Fruit fly (Drosophila melanogaster) whole organism, embryonic: ENCODE data around the gene CG31141.
A peak's percentile ranks its signal among the peaks of the same experiment; 100 is the strongest.

Source experiments
- Awh ChIP-seq: fragments of 200-800 bp; sonication (Bioruptor generic); IDR thresholded peaks from 2 replicates; pipeline ENCODE4, ENCODE4 v1.3.6; 2022; ENCODE audit warnings: missing biosample characterization, missing genetic modification characterization
- BEAF-32 ChIP-seq: fragments of 200-800 bp; sonication (Bioruptor generic); optimal IDR thresholded peaks from 3 replicates; lab custom pipeline; 2017; ENCODE audit warnings: missing biosample characterization, missing genetic modification characterization, mild to moderate bottlenecking, moderate library complexity, missing genetic modification reagents
- C15 ChIP-seq: fragments of 200-800 bp; sonication (Bioruptor generic); IDR thresholded peaks from 3 replicates; pipeline ENCODE4 v1.3.6; 2022; ENCODE audit warnings: missing biosample characterization, missing genetic modification characterization
- CG10366 ChIP-seq: fragments of 200-800 bp; sonication (Bioruptor generic); IDR thresholded peaks from 2 replicates; pipeline ENCODE4 v1.3.6; 2022; ENCODE audit warnings: missing biosample characterization, missing genetic modification characterization
- CG12104 ChIP-seq: fragments of 200-800 bp; sonication (Bioruptor generic); optimal IDR thresholded peaks from 3 replicates; lab custom pipeline; 2016; ENCODE audit warnings: missing biosample characterization, missing genetic modification characterization
- CG12744 ChIP-seq: fragments of 200-800 bp; sonication (Bioruptor generic); optimal IDR thresholded peaks from 2 replicates; lab custom pipeline; 2016; ENCODE audit warnings: missing biosample characterization, missing genetic modification characterization
- CG13894 ChIP-seq: fragments of 200-800 bp; sonication (Bioruptor generic); optimal IDR thresholded peaks from 3 replicates; lab custom pipeline; 2018; ENCODE audit warnings: missing biosample characterization, mild to moderate bottlenecking, missing genetic modification characterization, moderate library complexity
- CG14860 ChIP-seq: fragments of 200-800 bp; sonication (Bioruptor generic); IDR thresholded peaks from 3 replicates; pipeline ENCODE4 v1.3.6; 2022; ENCODE audit warnings: missing biosample characterization, missing genetic modification characterization; ENCODE audit not compliant: partially characterized antibody
- CG15011 ChIP-seq: fragments of 200-800 bp; sonication (Bioruptor generic); optimal IDR thresholded peaks from 3 replicates; lab custom pipeline; 2018; ENCODE audit warnings: missing biosample characterization, mild to moderate bottlenecking, missing genetic modification characterization
- CG1603 ChIP-seq: fragments of 200-800 bp; sonication (Bioruptor generic); optimal IDR thresholded peaks from 2 replicates; lab custom pipeline; 2019; ENCODE audit warnings: missing biosample characterization, mild to moderate bottlenecking, missing genetic modification characterization, moderate library complexity
- CG16813 ChIP-seq: fragments of 200-800 bp; sonication (Bioruptor generic); IDR thresholded peaks from 3 replicates; pipeline ENCODE4 v1.3.6; 2022; ENCODE audit warnings: missing biosample characterization, missing genetic modification characterization; ENCODE audit not compliant: partially characterized antibody
- CG18476 ChIP-seq: fragments of 200-800 bp; sonication (Bioruptor generic); optimal IDR thresholded peaks from 2 replicates; lab custom pipeline; 2016; ENCODE audit warnings: missing biosample characterization, mild to moderate bottlenecking, missing genetic modification characterization
- CG18764 ChIP-seq: fragments of 200-800 bp; sonication (Bioruptor generic); optimal IDR thresholded peaks from 3 replicates; lab custom pipeline; 2016; ENCODE audit warnings: missing biosample characterization, missing genetic modification characterization
- CG2875 ChIP-seq: fragments of 200-800 bp; sonication (Bioruptor generic); optimal IDR thresholded peaks from 2 replicates; lab custom pipeline; 2017; ENCODE audit warnings: missing biosample characterization, mild to moderate bottlenecking, missing genetic modification characterization, missing genetic modification reagents
- CG4328 ChIP-seq: fragments of 200-800 bp; sonication (Bioruptor generic); optimal IDR thresholded peaks from 3 replicates; lab custom pipeline; 2017; ENCODE audit warnings: missing biosample characterization, missing genetic modification reagents, missing genetic modification characterization
- CG4707 ChIP-seq: fragments of 200-800 bp; sonication (Bioruptor generic); optimal IDR thresholded peaks from 2 replicates; lab custom pipeline; 2018; ENCODE audit warnings: missing biosample characterization, mild to moderate bottlenecking, missing genetic modification characterization, moderate library complexity
- CG4730 ChIP-seq: fragments of 200-800 bp; sonication (Bioruptor generic); IDR thresholded peaks from 2 replicates; pipeline ENCODE4 v1.3.6; 2022; ENCODE audit warnings: missing biosample characterization, missing genetic modification characterization
- CG7372 ChIP-seq: fragments of 200-800 bp; sonication (Bioruptor generic); IDR thresholded peaks from 2 replicates; pipeline ENCODE4 v1.3.6; 2022; ENCODE audit warnings: missing biosample characterization, missing genetic modification characterization
- CG8924 ChIP-seq: fragments of 200-800 bp; optimal IDR thresholded peaks from 3 replicates; lab custom pipeline; 2019; ENCODE audit warnings: missing biosample characterization, mild to moderate bottlenecking, missing genetic modification characterization, moderate library complexity
- CG9797 ChIP-seq: fragments of 200-800 bp; sonication (Bioruptor generic); optimal IDR thresholded peaks from 3 replicates; lab custom pipeline; 2018; ENCODE audit warnings: missing biosample characterization, mild to moderate bottlenecking, missing genetic modification characterization
- CoRest ChIP-seq: fragments of 200-800 bp; sonication (Bioruptor generic); optimal IDR thresholded peaks from 3 replicates; lab custom pipeline; 2018; ENCODE audit warnings: missing biosample characterization, mild to moderate bottlenecking, missing genetic modification characterization, moderate library complexity
- Deaf1 ChIP-seq: fragments of 200-800 bp; optimal IDR thresholded peaks from 3 replicates; lab custom pipeline; 2019; ENCODE audit warnings: missing biosample characterization, mild to moderate bottlenecking, missing genetic modification characterization, moderate library complexity
- Dll ChIP-seq: fragments of 200-800 bp; sonication (Bioruptor generic); IDR thresholded peaks from 4 replicates; pipeline ENCODE4 v1.3.6; 2022; ENCODE audit warnings: missing biosample characterization, missing genetic modification characterization; ENCODE audit not compliant: partially characterized antibody
- Doc3 ChIP-seq: fragments of 200-800 bp; sonication (Bioruptor generic); IDR thresholded peaks from 3 replicates; pipeline ENCODE4 v1.3.6; 2022; ENCODE audit warnings: missing biosample characterization, missing genetic modification characterization; ENCODE audit not compliant: partially characterized antibody
- Gsc ChIP-seq: fragments of 200-800 bp; sonication (Bioruptor generic); IDR thresholded peaks from 2 replicates; pipeline ENCODE4 v1.3.6; 2022; ENCODE audit warnings: missing biosample characterization, missing genetic modification characterization
- Hand ChIP-seq: fragments of 200-800 bp; sonication (Bioruptor generic); optimal IDR thresholded peaks from 2 replicates; lab custom pipeline; 2017; ENCODE audit warnings: mild to moderate bottlenecking, missing biosample characterization, missing genetic modification reagents, missing genetic modification characterization
- Hey ChIP-seq: fragments of 200-800 bp; sonication (Bioruptor generic); optimal IDR thresholded peaks from 3 replicates; lab custom pipeline; 2018; ENCODE audit warnings: missing biosample characterization, mild to moderate bottlenecking, missing genetic modification characterization
- MBD-R2 ChIP-seq: fragments of 200-800 bp; sonication (Bioruptor generic); IDR thresholded peaks from 2 replicates; pipeline ENCODE4 v1.3.6; 2022; ENCODE audit warnings: missing biosample characterization, missing genetic modification characterization
- Myb ChIP-seq: fragments of 200-800 bp; sonication (Bioruptor generic); optimal IDR thresholded peaks from 2 replicates; lab custom pipeline; 2016; ENCODE audit warnings: missing biosample characterization, missing genetic modification characterization
- Nf-YB ChIP-seq: fragments of 200-800 bp; sonication (Bioruptor generic); optimal IDR thresholded peaks from 3 replicates; lab custom pipeline; 2019; ENCODE audit warnings: missing biosample characterization, mild to moderate bottlenecking, missing genetic modification characterization, moderate library complexity
- Nf-YC ChIP-seq: fragments of 200-800 bp; optimal IDR thresholded peaks from 3 replicates; lab custom pipeline; 2019; ENCODE audit warnings: missing biosample characterization, mild to moderate bottlenecking, missing genetic modification characterization, moderate library complexity
- Pdp1 ChIP-seq, 2 experiments: fragments of 200-800 bp; sonication (Bioruptor generic); optimal IDR thresholded peaks; 3 replicates each; lab custom pipeline; 2016; ENCODE audit warnings: missing biosample characterization in 2 of 2, missing genetic modification characterization in 2 of 2, mild to moderate bottlenecking in 1 of 2, moderate library complexity in 1 of 2
- Rfx ChIP-seq: fragments of 200-800 bp; sonication (Bioruptor generic); IDR thresholded peaks from 2 replicates; pipeline ENCODE4 v1.3.6; 2022; ENCODE audit warnings: missing biosample characterization, missing genetic modification characterization
- Usf ChIP-seq: fragments of 200-800 bp; sonication (Bioruptor generic); optimal IDR thresholded peaks from 2 replicates; lab custom pipeline; 2017; ENCODE audit warnings: missing genotype, missing biosample characterization, missing genetic modification characterization
- abd-A ChIP-seq: fragments of 200-800 bp; sonication (Bioruptor generic); optimal IDR thresholded peaks from 3 replicates; lab custom pipeline; 2019; ENCODE audit warnings: missing biosample characterization, mild to moderate bottlenecking, missing genetic modification characterization, moderate library complexity
- ap ChIP-seq: fragments of 200-800 bp; sonication (Bioruptor generic); IDR thresholded peaks from 2 replicates; pipeline ENCODE4 v1.3.6; 2022; ENCODE audit warnings: missing biosample characterization, missing genetic modification characterization
- bigmax ChIP-seq: fragments of 200-800 bp; sonication (Bioruptor generic); optimal IDR thresholded peaks from 2 replicates; lab custom pipeline; 2018; ENCODE audit warnings: missing biosample characterization, mild to moderate bottlenecking, missing genetic modification characterization
- chinmo ChIP-seq: fragments of 200-800 bp; sonication (Bioruptor generic); IDR thresholded peaks from 4 replicates; pipeline ENCODE4 v1.3.6; 2022; ENCODE audit warnings: missing biosample characterization, missing genetic modification characterization; ENCODE audit not compliant: partially characterized antibody
- dm ChIP-seq: fragments of 200-800 bp; sonication (Bioruptor generic); optimal IDR thresholded peaks from 3 replicates; lab custom pipeline; 2016; ENCODE audit warnings: missing biosample characterization, missing genetic modification characterization
- ewg ChIP-seq: fragments of 200-800 bp; sonication (Bioruptor generic); optimal IDR thresholded peaks from 3 replicates; lab custom pipeline; 2017; ENCODE audit warnings: mild to moderate bottlenecking, missing biosample characterization, missing genetic modification reagents, missing genetic modification characterization
- gcm ChIP-seq: fragments of 200-800 bp; sonication (Bioruptor generic); optimal IDR thresholded peaks from 2 replicates; lab custom pipeline; 2019; ENCODE audit warnings: missing biosample characterization, mild to moderate bottlenecking, missing genetic modification characterization, moderate library complexity
- hbn ChIP-seq: fragments of 200-800 bp; sonication (Bioruptor generic); IDR thresholded peaks from 2 replicates; pipeline ENCODE4 v1.3.6; 2022; ENCODE audit warnings: missing biosample characterization, missing genetic modification characterization; ENCODE audit not compliant: partially characterized antibody
- klu ChIP-seq: fragments of 200-800 bp; sonication (Bioruptor generic); IDR thresholded peaks from 2 replicates; pipeline ENCODE4 v1.3.6; 2022; ENCODE audit warnings: missing biosample characterization, missing genetic modification characterization
- mirr ChIP-seq: fragments of 200-800 bp; sonication (Bioruptor generic); optimal IDR thresholded peaks from 3 replicates; lab custom pipeline; 2018; ENCODE audit warnings: missing biosample characterization, mild to moderate bottlenecking, missing genetic modification characterization
- prd ChIP-seq, 3 experiments: fragments of >200 bp in 2 of 3; fragments of 200-800 bp in 1 of 3; sonication (Bioruptor generic) in 1 of 3; optimal IDR thresholded peaks in 2 of 3; IDR thresholded peaks in 1 of 3; 2 replicates in 2 of 3; 3 replicates in 1 of 3; pipeline versions ENCODE4 v1.3.6 to Lab custom; 2017 to 2022; ENCODE audit warnings: missing biosample characterization in 1 of 3, missing genetic modification characterization in 1 of 3
- row ChIP-seq: fragments of 200-800 bp; sonication (Bioruptor generic); IDR thresholded peaks from 3 replicates; pipeline ENCODE4 v1.3.6; 2022; ENCODE audit warnings: missing biosample characterization, missing genetic modification characterization
- sd ChIP-seq: fragments of 200-800 bp; sonication (Bioruptor generic); optimal IDR thresholded peaks from 3 replicates; lab custom pipeline; 2018; ENCODE audit warnings: missing biosample characterization, mild to moderate bottlenecking, missing genetic modification characterization, moderate library complexity
- slbo ChIP-seq: fragments of 200-800 bp; sonication (Bioruptor generic); IDR thresholded peaks from 2 replicates; pipeline ENCODE4 v1.3.6; 2022; ENCODE audit warnings: missing biosample characterization, missing genetic modification characterization
- vfl ChIP-seq: fragments of 200-800 bp; sonication (Bioruptor generic); optimal IDR thresholded peaks from 2 replicates; lab custom pipeline; 2016; ENCODE audit warnings: missing biosample characterization, missing genetic modification characterization

Gene CG31141

DNA sequence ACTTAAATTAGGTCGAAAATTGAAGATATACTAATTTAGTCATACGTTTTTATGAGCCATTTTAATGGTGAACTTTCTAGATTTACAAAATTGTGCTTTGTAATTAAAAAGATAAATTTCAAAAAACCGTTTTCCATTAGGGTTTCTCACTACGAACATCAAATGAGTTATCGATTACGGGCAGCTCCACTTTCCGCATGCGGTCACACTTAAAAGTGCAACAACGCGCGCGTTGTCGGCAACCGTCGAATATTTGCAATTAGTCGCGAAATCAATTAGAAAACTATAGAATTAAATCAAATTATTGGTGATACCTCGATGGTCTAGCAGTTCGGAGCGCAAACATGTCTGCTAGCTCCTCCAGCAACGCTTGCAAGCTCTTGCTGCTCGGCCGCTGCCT is 1.1 kb downstream of the CG31141 start, which contains the start of gene Ndc1 (continued):
- TF ChIP-seq chinmo (GFP tag; lab: Robert Waterston, UW) = peak; percentile 72; the same call in 1 of the 4 replicates
- peak; percentile 31 for TF ChIP-seq CG1603 (tag; lab: Kevin White, UChicago)
- TF ChIP-seq CG4707 = no peak
- no peak for TF ChIP-seq ap (GFP tag; lab: Robert Waterston, UW)
- TF ChIP-seq Awh (GFP tag; lab: Robert Waterston, UW) = no peak
- no peak for TF ChIP-seq CG12104
- TF ChIP-seq CG16813 = peak; percentile 24; the same call in 1 of the 3 replicates
- TF ChIP-seq CG15011 (GFP tag; lab: Kevin White, UChicago) = no peak
- no peak for TF ChIP-seq CG10366
- no peak for TF ChIP-seq gcm
- TF ChIP-seq dm (GFP tag; lab: Kevin White, UChicago) = no peak
- no peak for TF ChIP-seq Gsc (GFP tag; lab: Robert Waterston, UW)
- TF ChIP-seq Myb (GFP tag; lab: Kevin White, UChicago) = peak; percentile 96
- peak; percentile 49 for TF ChIP-seq BEAF-32 (GFP tag; lab: Kevin White, UChicago)
- no peak for TF ChIP-seq abd-A (tag; lab: Kevin White, UChicago)
- no peak for TF ChIP-seq CG2875 (GFP tag; lab: Kevin White, UChicago)
- no peak for TF ChIP-seq sd
- peak; percentile 79 for TF ChIP-seq CG9797 (GFP tag; lab: Kevin White, UChicago)
- no peak for TF ChIP-seq C15 (GFP tag; lab: Robert Waterston, UW)
- no peak for TF ChIP-seq Hand (GFP tag; lab: Kevin White, UChicago)
- no peak for TF ChIP-seq slbo (GFP tag; lab: Robert Waterston, UW)
- no peak for TF ChIP-seq row (GFP tag; lab: Robert Waterston, UW)
- peak; percentile 23 for TF ChIP-seq CoRest (tag; lab: Kevin White, UChicago)

DNA sequence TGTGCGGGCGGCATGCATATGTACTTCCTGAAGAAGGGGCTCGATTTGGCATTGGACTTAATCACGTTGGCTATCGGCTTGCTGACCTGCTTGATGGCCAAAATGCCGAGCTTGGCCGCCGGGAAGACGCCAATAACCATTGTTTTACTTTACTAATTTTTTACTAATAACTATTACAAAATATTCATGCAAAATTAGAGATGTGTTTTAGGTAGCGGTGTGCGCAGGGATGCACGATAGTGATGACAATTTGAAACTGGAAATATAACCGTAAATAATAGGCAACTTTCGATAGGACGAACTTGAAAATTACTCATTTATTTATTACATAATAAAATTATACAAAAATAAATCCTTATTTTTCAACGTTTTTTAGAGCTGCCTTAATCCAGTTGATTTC is 4.3 kb downstream of the CG31141 start, which contains the start of gene CG13601:
Gene CG13601 (minus strand): TSS at position 206 of the 400 bp plus-strand sequence.
- TF ChIP-seq Dll (peak; percentile 88), prd (optimal IDR thresholded peaks at IDR 0.05; lab: Kevin White, UChicago) (no peak), prd (GFP tag; IDR thresholded peaks at IDR 0.05; lab: Robert Waterston, UW) (peak; percentile 31; the same call in 1 of the 3 replicates), CG12744 (no peak), CG14860 (peak; percentile 67), CG8924 (tag; lab: Kevin White, UChicago) (peak; percentile 53), hbn (GFP tag; lab: Robert Waterston, UW) (peak; percentile 82), CG4328 (GFP tag; lab: Kevin White, UChicago) (peak; percentile 36), mirr (no peak), Myb (GFP tag; lab: Kevin White, UChicago) (peak; percentile 87), Deaf1 (tag; lab: Kevin White, UChicago) (no peak), klu (GFP tag; lab: Robert Waterston, UW) (no peak), Rfx (GFP tag; lab: Robert Waterston, UW) (peak; percentile 75), CG4730 (GFP tag; lab: Robert Waterston, UW) (peak; percentile 27; the same call in 1 of the 2 replicates), ewg (GFP tag; lab: Kevin White, UChicago) (peak; percentile 39), bigmax (GFP tag; lab: Kevin White, UChicago) (peak; percentile 22), Nf-YC (peak; percentile 24), Hey (tag; lab: Kevin White, UChicago) (peak; percentile 24), Usf (no peak), CG18764 (GFP tag; lab: Kevin White, UChicago) (no peak), MBD-R2 (GFP tag; lab: Robert Waterston, UW) (peak; percentile 80), Pdp1 (GFP tag; optimal IDR thresholded peaks at IDR 0.05; lab: Kevin White, UChicago) (peak in 1 of 2 experiments; percentile 82), Nf-YB (GFP tag; lab: Kevin White, UChicago) (no peak), CG7372 (GFP tag; lab: Robert Waterston, UW) (no peak), Doc3 (GFP tag; lab: Robert Waterston, UW) (peak; percentile 87), vfl (peak; percentile 14), CG18476 (GFP tag; lab: Kevin White, UChicago) (no peak), CG13894 (tag; lab: Kevin White, UChicago) (peak; percentile 45)
